Worm (Caenorhabditis elegans) whole organism, late embryonic: ENCODE results near the gene bud-13.
A peak's percentile ranks its signal among the peaks of the same experiment; 100 is the strongest.
"Not testable (repeated sequence)": the region's sequence is repeated elsewhere in the genome, so short reads cannot be mapped to it uniquely, and the experiment has no call there.

Source experiments
- C08G9.2 ChIP-seq: sonication (generic microtip); optimal IDR thresholded peaks from 2 replicates; lab custom pipeline; 2016; ENCODE audit warnings: mild to moderate bottlenecking, missing genetic modification characterization, moderate library complexity, missing compliant biosample characterization
- C38D4.7 ChIP-seq: fragments of 200-800 bp; sonication (Bioruptor generic); optimal IDR thresholded peaks from 2 replicates; lab custom pipeline; 2018; ENCODE audit warnings: mild to moderate bottlenecking, missing genetic modification characterization, moderate library complexity, missing compliant biosample characterization
- K02D7.2 ChIP-seq: sonication (generic microtip); optimal IDR thresholded peaks from 2 replicates; lab custom pipeline; 2017; ENCODE audit warnings: mild to moderate bottlenecking, missing genetic modification characterization, missing compliant biosample characterization
- K09A11.1 ChIP-seq: sonication (generic microtip); optimal IDR thresholded peaks from 2 replicates; lab custom pipeline; 2017; ENCODE audit warnings: antibody characterized with exemption, mild to moderate bottlenecking, missing genetic modification characterization, missing compliant biosample characterization; ENCODE audit not compliant: insufficient read depth
- Y22D7AL.16 ChIP-seq: sonication (generic microtip); optimal IDR thresholded peaks from 2 replicates; lab custom pipeline; 2016; ENCODE audit warnings: missing genetic modification characterization, missing compliant biosample characterization
- ama-1 ChIP-seq: fragments of 150-350 bp; optimal IDR thresholded peaks from 2 replicates; lab custom pipeline; 2014
- ceh-14 ChIP-seq: sonication (generic microtip); optimal IDR thresholded peaks from 2 replicates; lab custom pipeline; 2016; ENCODE audit warnings: missing genotype, missing genetic modification characterization, missing compliant biosample characterization
- ceh-18 ChIP-seq: sonication (generic microtip); optimal IDR thresholded peaks from 2 replicates; lab custom pipeline; 2016; ENCODE audit warnings: missing genetic modification characterization, missing compliant biosample characterization
- ceh-19 ChIP-seq: fragments of 200-800 bp; sonication (Bioruptor generic); optimal IDR thresholded peaks from 2 replicates; lab custom pipeline; 2018; ENCODE audit warnings: mild to moderate bottlenecking, missing genetic modification characterization, missing compliant biosample characterization
- ceh-2 ChIP-seq: sonication (generic microtip); optimal IDR thresholded peaks from 2 replicates; lab custom pipeline; 2016; ENCODE audit warnings: missing genotype, missing genetic modification characterization, missing compliant biosample characterization
- ceh-22 ChIP-seq: sonication (generic microtip); optimal IDR thresholded peaks from 2 replicates; lab custom pipeline; 2017; ENCODE audit warnings: missing biosample characterization, missing genetic modification characterization
- ceh-30 ChIP-seq: fragments of 150-350 bp; optimal IDR thresholded peaks from 2 replicates; lab custom pipeline; 2014; ENCODE audit warnings: missing biosample characterization, missing genetic modification characterization
- ceh-31 ChIP-seq: sonication (generic microtip); optimal IDR thresholded peaks from 2 replicates; lab custom pipeline; 2016; ENCODE audit warnings: missing genetic modification characterization, missing compliant biosample characterization
- ceh-45 ChIP-seq: fragments of 200-800 bp; sonication (Bioruptor generic); IDR thresholded peaks from 2 replicates; pipeline ENCODE4 v1.3.6; 2022; ENCODE audit warnings: missing genetic modification reagents, missing genetic modification characterization, missing compliant biosample characterization
- ceh-48 ChIP-seq: sonication (generic microtip); optimal IDR thresholded peaks from 2 replicates; lab custom pipeline; 2016; ENCODE audit warnings: missing genetic modification characterization, inconsistent platforms, missing compliant biosample characterization
- dve-1 ChIP-seq: sonication (generic microtip); optimal IDR thresholded peaks from 2 replicates; lab custom pipeline; 2017; ENCODE audit warnings: antibody characterized with exemption, mild to moderate bottlenecking, missing genetic modification characterization, missing compliant biosample characterization
- elt-2 ChIP-seq: sonication (generic microtip); optimal IDR thresholded peaks from 2 replicates; lab custom pipeline; 2016; ENCODE audit warnings: missing genetic modification reagents, missing genetic modification characterization, missing compliant biosample characterization
- elt-4 ChIP-seq: sonication (generic microtip); optimal IDR thresholded peaks from 2 replicates; lab custom pipeline; 2016; ENCODE audit warnings: missing genetic modification characterization, missing compliant biosample characterization
- ets-4 ChIP-seq: sonication (generic microtip); optimal IDR thresholded peaks from 2 replicates; lab custom pipeline; 2016; ENCODE audit warnings: missing genetic modification characterization, missing compliant biosample characterization
- fax-1 ChIP-seq: sonication (generic microtip); optimal IDR thresholded peaks from 2 replicates; lab custom pipeline; 2016; ENCODE audit warnings: missing genotype, missing genetic modification characterization, missing compliant biosample characterization
- fkh-10 ChIP-seq: fragments of 150-350 bp; optimal IDR thresholded peaks from 2 replicates; lab custom pipeline; 2014; ENCODE audit warnings: missing biosample characterization, missing genetic modification reagents, missing genetic modification characterization
- gmeb-2 ChIP-seq: sonication (generic microtip); optimal IDR thresholded peaks from 2 replicates; lab custom pipeline; 2016; ENCODE audit warnings: missing genetic modification characterization, inconsistent platforms, missing compliant biosample characterization
- hlh-15 ChIP-seq: sonication (generic microtip); optimal IDR thresholded peaks from 2 replicates; lab custom pipeline; 2016; ENCODE audit warnings: missing genetic modification characterization, missing compliant biosample characterization
- hlh-6 ChIP-seq: sonication (generic microtip); optimal IDR thresholded peaks from 2 replicates; lab custom pipeline; 2016; ENCODE audit warnings: missing genotype, missing genetic modification characterization, missing compliant biosample characterization
- hlh-8 ChIP-seq: sonication (generic microtip); optimal IDR thresholded peaks from 2 replicates; lab custom pipeline; 2016; ENCODE audit warnings: missing genotype, missing genetic modification characterization, missing compliant biosample characterization
- lim-6 ChIP-seq: sonication (generic microtip); optimal IDR thresholded peaks from 2 replicates; lab custom pipeline; 2016; ENCODE audit warnings: missing genetic modification characterization, missing compliant biosample characterization
- lin-11 ChIP-seq: fragments of 200-800 bp; sonication (Bioruptor generic); optimal IDR thresholded peaks from 2 replicates; lab custom pipeline; 2018; ENCODE audit warnings: mild to moderate bottlenecking, missing genetic modification characterization, missing compliant biosample characterization
- nfya-1 ChIP-seq: sonication (generic microtip); optimal IDR thresholded peaks from 2 replicates; lab custom pipeline; 2017; ENCODE audit warnings: missing genetic modification characterization, mild to moderate bottlenecking, missing compliant biosample characterization, antibody characterized with exemption, moderate library complexity
- nhr-232 ChIP-seq: sonication (generic microtip); optimal IDR thresholded peaks from 2 replicates; lab custom pipeline; 2016; ENCODE audit warnings: missing genetic modification characterization, missing compliant biosample characterization
- npax-4 ChIP-seq: sonication (generic microtip); optimal IDR thresholded peaks from 2 replicates; lab custom pipeline; 2016; ENCODE audit warnings: missing genetic modification characterization, missing compliant biosample characterization
- pat-9 ChIP-seq: fragments of 200-800 bp; sonication (Bioruptor generic); optimal IDR thresholded peaks from 2 replicates; lab custom pipeline; 2018; ENCODE audit warnings: mild to moderate bottlenecking, missing genetic modification characterization, moderate library complexity, missing compliant biosample characterization
- pha-4 ChIP-seq: fragments of 150-350 bp; optimal IDR thresholded peaks from 2 replicates; lab custom pipeline; 2018; ENCODE audit warnings: missing biosample characterization, missing genetic modification reagents, missing genetic modification characterization
- pqm-1 ChIP-seq: sonication (generic microtip); optimal IDR thresholded peaks from 2 replicates; lab custom pipeline; 2016; ENCODE audit warnings: missing genetic modification characterization, missing compliant biosample characterization
- sdc-2 ChIP-seq: sonication (generic microtip); optimal IDR thresholded peaks from 2 replicates; lab custom pipeline; 2016; ENCODE audit warnings: missing genotype, missing genetic modification characterization, missing compliant biosample characterization
- sox-4 ChIP-seq: sonication (generic microtip); optimal IDR thresholded peaks from 2 replicates; lab custom pipeline; 2017; ENCODE audit warnings: mild to moderate bottlenecking, missing genetic modification characterization, inconsistent platforms, missing compliant biosample characterization
- tbx-7 ChIP-seq: sonication (generic microtip); optimal IDR thresholded peaks from 2 replicates; lab custom pipeline; 2016; ENCODE audit warnings: missing genotype, missing genetic modification characterization, missing compliant biosample characterization
- ttx-3 ChIP-seq: sonication (generic microtip); optimal IDR thresholded peaks from 2 replicates; lab custom pipeline; 2016; ENCODE audit warnings: missing genetic modification reagents, missing genetic modification characterization, missing compliant biosample characterization
- unc-3 ChIP-seq, 2 experiments: fragments of 200-800 bp in 1 of 2; sonication (Bioruptor generic) in 1 of 2; sonication (generic microtip) in 1 of 2; conservative IDR thresholded peaks in 1 of 2; optimal IDR thresholded peaks in 1 of 2; 2 replicates each; pipeline versions ENCODE4 v1.3.6 to Lab custom; 2016 to 2022; ENCODE audit warnings: missing compliant biosample characterization in 2 of 2, missing genetic modification characterization in 2 of 2, missing genetic modification reagents in 1 of 2
- unc-86 ChIP-seq: sonication (generic microtip); optimal IDR thresholded peaks from 2 replicates; lab custom pipeline; 2016; ENCODE audit warnings: missing genetic modification characterization, missing compliant biosample characterization

Gene bud-13

DNA sequence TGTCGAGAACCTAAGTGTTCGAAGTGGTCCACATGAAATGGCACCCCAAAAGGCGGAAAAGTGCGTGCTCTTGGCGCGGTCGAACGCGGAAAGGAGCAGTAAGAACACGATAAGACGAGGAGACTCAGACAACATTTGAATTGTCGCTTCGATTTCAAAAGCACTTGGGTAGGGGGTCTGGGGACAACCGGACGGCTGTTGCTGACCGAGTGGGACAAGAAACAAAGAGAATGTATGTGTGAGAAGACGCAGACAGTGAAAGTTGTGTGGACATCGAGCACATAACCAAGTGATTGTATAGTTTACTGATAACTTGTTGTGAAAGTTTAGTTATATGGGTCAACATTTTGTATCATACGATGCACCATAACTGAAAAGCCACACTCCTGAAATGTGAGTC lies 39.7 kb upstream of the bud-13 start (continued):
- TF ChIP-seq hlh-15 (tag; lab: Kevin White, UChicago), result no peak
- TF ChIP-seq sox-4 (tag; lab: Kevin White, UChicago), result no peak
- no peak for TF ChIP-seq hlh-6 (tag; lab: Kevin White, UChicago)
- no peak for TF ChIP-seq pat-9 (tag; lab: Kevin White, UChicago)
- peak; percentile 39 for TF ChIP-seq elt-2 (tag; lab: Kevin White, UChicago)
- no peak for TF ChIP-seq fax-1 (tag; lab: Kevin White, UChicago)
- TF ChIP-seq gmeb-2 (tag; lab: Kevin White, UChicago), result no peak
- no peak for TF ChIP-seq tbx-7 (tag; lab: Kevin White, UChicago)
- no peak for TF ChIP-seq nhr-232
- no peak for TF ChIP-seq ceh-14 (tag; lab: Kevin White, UChicago)
- TF ChIP-seq ceh-19 (GFP tag; lab: Kevin White, UChicago), result no peak
- no peak for TF ChIP-seq K09A11.1 (tag; lab: Kevin White, UChicago)
- TF ChIP-seq ceh-45, result no peak
- TF ChIP-seq ceh-18 (tag; lab: Kevin White, UChicago), result peak; percentile 25
- TF ChIP-seq ceh-22, result no peak
- TF ChIP-seq ttx-3 (tag; lab: Kevin White, UChicago), result no peak
- TF ChIP-seq ceh-31 (tag; lab: Kevin White, UChicago), result no peak
- no peak for TF ChIP-seq npax-4 (tag; lab: Kevin White, UChicago)
- TF ChIP-seq lin-11, result no peak
- TF ChIP-seq dve-1 (tag; lab: Kevin White, UChicago), result peak; percentile 8
- no peak for TF ChIP-seq ceh-30 (tag; lab: Kevin White, UChicago)
- TF ChIP-seq unc-3 (GFP tag; conservative IDR thresholded peaks at IDR 0.05; lab: Robert Waterston, UW), result no peak
- no peak for TF ChIP-seq unc-3 (tag; optimal IDR thresholded peaks at IDR 0.05; lab: Kevin White, UChicago)
- no peak for TF ChIP-seq K02D7.2
- no peak for TF ChIP-seq C08G9.2 (tag; lab: Kevin White, UChicago)
- TF ChIP-seq lim-6 (tag; lab: Kevin White, UChicago), result no peak

DNA sequence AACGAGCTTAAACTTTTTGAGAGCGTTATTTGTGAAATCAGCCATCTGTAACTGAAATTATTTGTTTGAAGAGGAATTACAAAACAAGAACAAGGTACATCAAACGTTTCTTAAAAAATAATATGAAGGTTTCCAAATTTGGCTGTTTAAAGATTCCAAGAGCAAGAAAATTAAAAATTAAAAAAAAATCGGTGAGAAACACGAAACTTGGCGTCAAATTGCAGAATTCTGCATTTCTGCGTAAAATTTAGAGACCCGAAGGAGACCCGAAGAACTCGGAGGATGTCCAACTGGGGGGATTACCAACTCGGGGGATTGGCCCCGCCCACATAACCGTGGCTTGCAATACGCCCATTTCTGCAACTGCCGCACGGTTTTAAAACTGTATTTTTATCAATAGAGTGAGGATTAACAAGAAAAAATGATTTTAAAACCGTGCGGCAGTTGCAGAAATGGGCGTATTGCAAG lies 38.4 kb upstream of the bud-13 start, which contains the start of gene rab-6.1:
TSS of gene rab-6.1 (minus strand) at position 51 of the 468 bp plus-strand sequence.
- TF ChIP-seq Y22D7AL.16, lim-6, ceh-30 (tag; lab: Kevin White, UChicago): not testable (repeated sequence)

DNA sequence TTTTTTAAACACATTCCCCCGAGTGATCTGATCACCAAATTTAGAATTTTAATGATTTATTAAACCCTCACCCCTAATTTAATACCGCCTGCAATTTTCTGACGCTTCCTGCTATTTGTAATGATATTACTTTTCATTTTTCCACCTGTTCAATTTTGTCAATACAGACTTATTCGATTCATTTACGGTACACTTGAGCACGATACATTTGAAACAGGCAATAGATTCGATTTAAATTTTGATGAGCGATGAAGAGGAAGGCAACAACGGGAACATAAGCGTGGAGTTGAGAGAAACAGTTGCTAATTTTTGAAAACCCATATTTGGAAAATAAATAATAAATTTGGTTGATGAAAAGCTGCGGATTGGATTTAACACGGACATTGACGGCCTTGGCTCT lies 37.1 kb upstream of the bud-13 start:
- TF ChIP-seq pha-4 (tag; lab: Kevin White, UChicago) (no peak), ceh-2 (tag; lab: Kevin White, UChicago) (no peak), unc-86 (tag; lab: Kevin White, UChicago) (no peak), pqm-1 (no peak), pat-9 (tag; lab: Kevin White, UChicago) (no peak), elt-4 (tag; lab: Kevin White, UChicago) (no peak), ttx-3 (tag; lab: Kevin White, UChicago) (no peak), ets-4 (no peak), ceh-14 (tag; lab: Kevin White, UChicago) (no peak), sdc-2 (tag; lab: Kevin White, UChicago) (no peak), nfya-1 (no peak), ama-1 (lab: Kevin White, UChicago) (no peak), hlh-8 (tag; lab: Kevin White, UChicago) (no peak), C38D4.7 (GFP tag; lab: Kevin White, UChicago) (no peak), ceh-48 (tag; lab: Kevin White, UChicago) (no peak), fkh-10 (GFP tag; lab: Kevin White, UChicago) (no peak), unc-3 (GFP tag; conservative IDR thresholded peaks at IDR 0.05; lab: Robert Waterston, UW) (no peak), unc-3 (tag; optimal IDR thresholded peaks at IDR 0.05; lab: Kevin White, UChicago) (no peak)
